Worm (Caenorhabditis elegans): ENCODE results near the gene elof-1.

The elof-1 gene

ce11 chrII:14349356-14349923, at the start of gene elof-1, which contains the start of the genes Y54G11A.17 and lin-7 (continued):
- TF ChIP-seq madf-10 (tag; optimal IDR thresholded peaks at IDR 0.05), result peak; percentile 5
- TF ChIP-seq snpc-1.3 (tag; optimal IDR thresholded peaks at IDR 0.05; ENCODE audit: insufficient read depth), result peak; percentile 67
- no peak for TF ChIP-seq egrh-3 (GFP tag; IDR thresholded peaks at IDR 0.05)
- TF ChIP-seq xnd-1 (tag; optimal IDR thresholded peaks at IDR 0.05), result peak; percentile 28
- peak; percentile 73 for TF ChIP-seq K12H6.12 (tag; optimal IDR thresholded peaks at IDR 0.05)
- TF ChIP-seq athp-1 (tag; optimal IDR thresholded peaks at IDR 0.05), result peak; percentile 42
- TF ChIP-seq ceh-27 (GFP tag; optimal IDR thresholded peaks at IDR 0.05), result peak; percentile 82
- no peak for TF ChIP-seq rec-8 (tag; optimal IDR thresholded peaks at IDR 0.05)
- no peak for TF ChIP-seq attf-6 (GFP tag; IDR thresholded peaks at IDR 0.05)
- TF ChIP-seq nfyb-1 (GFP tag; IDR thresholded peaks at IDR 0.05), result peak; percentile 77; the same call in 1 of the 2 replicates
- TF ChIP-seq unc-130 (GFP tag; optimal IDR thresholded peaks at IDR 0.05), result peak; percentile 7
- peak; percentile 75 for TF ChIP-seq madf-6 (GFP tag; IDR thresholded peaks at IDR 0.05)
- no peak for TF ChIP-seq aptf-2 (GFP tag; conservative IDR thresholded peaks at IDR 0.05)
- TF ChIP-seq nhr-27 (tag; optimal IDR thresholded peaks at IDR 0.05), result no peak
- TF ChIP-seq hlh-26 (GFP tag; conservative IDR thresholded peaks at IDR 0.05), result no peak
- TF ChIP-seq ztf-25 (GFP tag; IDR thresholded peaks at IDR 0.05), result no peak
- peak; percentile 73 for TF ChIP-seq F33H1.4 (GFP tag; IDR thresholded peaks at IDR 0.05)
- TF ChIP-seq ama-1 (optimal IDR thresholded peaks at IDR 0.05), result peak; percentile 37
- peak in 1 of 2 experiments; percentile 56 for TF ChIP-seq ama-1 (GFP tag; optimal IDR thresholded peaks at IDR 0.05)
- peak; percentile 81 for TF ChIP-seq B0019.2 (GFP tag; conservative IDR thresholded peaks at IDR 0.05)
- TF ChIP-seq rpc-1 (optimal IDR thresholded peaks at IDR 0.05), result peak; percentile 21
- no peak for TF ChIP-seq rpc-1 (tag; optimal IDR thresholded peaks at IDR 0.05)
- peak; percentile 25 for TF ChIP-seq snpc-1.1 (tag; optimal IDR thresholded peaks at IDR 0.05; ENCODE audit: insufficient read depth)
- TF ChIP-seq hlh-12 (tag; optimal IDR thresholded peaks at IDR 0.05), result no peak
- peak; percentile 77 for TF ChIP-seq dpl-1 (GFP tag; optimal IDR thresholded peaks at IDR 0.05)
- TF ChIP-seq hmg-1.2 (GFP tag; IDR thresholded peaks at IDR 0.05), result peak; percentile 65; the same call in 1 of the 2 replicates
- TF ChIP-seq mxl-1 (tag; optimal IDR thresholded peaks at IDR 0.05), result no peak
- 0 out of 2 replicates have a peak, but pooled peaks have one; percentile 49 for TF ChIP-seq attf-3 (GFP tag; conservative IDR thresholded peaks at IDR 0.05)
- TF ChIP-seq nhr-120 (GFP tag; IDR thresholded peaks at IDR 0.05), result no peak
- TF ChIP-seq hrde-1 (tag; optimal IDR thresholded peaks at IDR 0.05; ENCODE audit: borderline replicate concordance), result no peak
- peak; percentile 96 for TF ChIP-seq attf-5 (GFP tag; optimal IDR thresholded peaks at IDR 0.05)
- TF ChIP-seq ccch-3 (GFP tag; optimal IDR thresholded peaks at IDR 0.05), result no peak
- no peak for TF ChIP-seq Y79H2A.3 (GFP tag; conservative IDR thresholded peaks at IDR 0.05)
- TF ChIP-seq B0336.3 (GFP tag; IDR thresholded peaks at IDR 0.05), result no peak
- TF ChIP-seq dpff-1 (tag; optimal IDR thresholded peaks at IDR 0.05), result no peak
- peak; percentile 51 for TF ChIP-seq ceh-100 (GFP tag; IDR thresholded peaks at IDR 0.05)
- no peak for TF ChIP-seq ceh-58 (GFP tag; IDR thresholded peaks at IDR 0.05)
- TF ChIP-seq mcd-1 (GFP tag; IDR thresholded peaks at IDR 0.05), result peak; percentile 74
- TF ChIP-seq ekl-4 (GFP tag; IDR thresholded peaks at IDR 0.05), result peak; percentile 42; the same call in 1 of the 2 replicates
- peak; percentile 68 for TF ChIP-seq tbp1 (GFP tag; optimal IDR thresholded peaks at IDR 0.05)
- no peak for TF ChIP-seq B0261.1 (tag; optimal IDR thresholded peaks at IDR 0.05)
- no peak for TF ChIP-seq sptf-2 (GFP tag; optimal IDR thresholded peaks at IDR 0.05)
- no peak for TF ChIP-seq die-1 (tag; optimal IDR thresholded peaks at IDR 0.05)
- no peak for TF ChIP-seq hsf-1 (GFP tag; IDR thresholded peaks at IDR 0.05)
- TF ChIP-seq him-1 (tag; optimal IDR thresholded peaks at IDR 0.05), result no peak
- no peak for TF ChIP-seq ztf-6 (GFP tag; IDR thresholded peaks at IDR 0.05)
- TF ChIP-seq Y53F4B.3 (GFP tag; IDR thresholded peaks at IDR 0.05), result no peak
- no peak for TF ChIP-seq bed-2 (GFP tag; IDR thresholded peaks at IDR 0.05)
- no peak for TF ChIP-seq nfya-2 (GFP tag; IDR thresholded peaks at IDR 0.05)
